Fruit fly (Drosophila melanogaster): ENCODE results near the gene dnk.

Gene dnk

dm6 chr3R:18985114-18985785 is 4.5 kb downstream of the dnk start (continued):
- peak in 1 of 2 experiments; percentile 88 for TF ChIP-seq salr (GFP tag; optimal IDR thresholded peaks at IDR 0.05)
- TF ChIP-seq CG34406 (GFP tag; optimal IDR thresholded peaks at IDR 0.05), result peak; percentile 90
- peak; percentile 81 for TF ChIP-seq Sox15 (GFP tag; optimal IDR thresholded peaks at IDR 0.05)
- peak; percentile 62 for TF ChIP-seq dsx (GFP tag; optimal IDR thresholded peaks at IDR 0.05; ENCODE audit: poor library complexity, severe bottlenecking)
- peak; percentile 3 for TF ChIP-seq CG1621 (tag; optimal IDR thresholded peaks at IDR 0.05)
- peak; percentile 79 for TF ChIP-seq net (GFP tag; optimal IDR thresholded peaks at IDR 0.05)
- TF ChIP-seq Hr39 (GFP tag; optimal IDR thresholded peaks at IDR 0.05), result peak; percentile 79
- peak; percentile 38 for TF ChIP-seq CG9139 (GFP tag; optimal IDR thresholded peaks at IDR 0.05)
- TF ChIP-seq Lpt (GFP tag; optimal IDR thresholded peaks at IDR 0.05), result peak; percentile 69
- peak; percentile 87 for TF ChIP-seq CG6792 (GFP tag; optimal IDR thresholded peaks at IDR 0.05)
- peak; percentile 74 for TF ChIP-seq CG6808 (GFP tag; optimal IDR thresholded peaks at IDR 0.05)
- TF ChIP-seq Hr38 (GFP tag; optimal IDR thresholded peaks at IDR 0.05), result no peak
- TF ChIP-seq Eip93F (GFP tag; optimal IDR thresholded peaks at IDR 0.05), result peak; percentile 66
- TF ChIP-seq CG15336 (GFP tag; IDR thresholded peaks at IDR 0.05), result peak; percentile 78; the same call in 1 of the 2 replicates
- peak; percentile 44 for TF ChIP-seq CG6276 (GFP tag; optimal IDR thresholded peaks at IDR 0.05)
- TF ChIP-seq CG11902 (GFP tag; optimal IDR thresholded peaks at IDR 0.05), result peak; percentile 79
- TF ChIP-seq CG6163 (GFP tag; IDR thresholded peaks at IDR 0.05), result peak; percentile 58; the same call in 1 of the 3 replicates
- peak; percentile 59 for TF ChIP-seq CG16779 (tag; optimal IDR thresholded peaks at IDR 0.05)
- peak; percentile 88 for TF ChIP-seq CG8632 (GFP tag; optimal IDR thresholded peaks at IDR 0.05)
- peak; percentile 77 for TF ChIP-seq Blimp-1 (GFP tag; optimal IDR thresholded peaks at IDR 0.05)
- peak; percentile 76 for TF ChIP-seq CG7368 (GFP tag; optimal IDR thresholded peaks at IDR 0.05)
- peak; percentile 89 for TF ChIP-seq Smox (GFP tag; optimal IDR thresholded peaks at IDR 0.05)
- peak; percentile 84 for TF ChIP-seq CG31627 (GFP tag; optimal IDR thresholded peaks at IDR 0.05)
- peak; percentile 86 for TF ChIP-seq CG10631 (GFP tag; optimal IDR thresholded peaks at IDR 0.05)

- TF ChIP-seq Lpt (GFP tag; optimal IDR thresholded peaks at IDR 0.05) (no peak), acj6 (GFP tag; optimal IDR thresholded peaks at IDR 0.05) (peak; percentile 41), CG11762 (GFP tag; optimal IDR thresholded peaks at IDR 0.05; ENCODE audit: insufficient read depth) (no peak), CG6854 (GFP tag; optimal IDR thresholded peaks at IDR 0.05) (no peak), Eip93F (GFP tag; optimal IDR thresholded peaks at IDR 0.05) (no peak), CG9139 (GFP tag; optimal IDR thresholded peaks at IDR 0.05) (no peak), pdm3 (GFP tag; optimal IDR thresholded peaks at IDR 0.05) (peak; percentile 30), topi (GFP tag; optimal IDR thresholded peaks at IDR 0.05) (no peak), CG34406 (GFP tag; optimal IDR thresholded peaks at IDR 0.05) (peak; percentile 34), dsx (GFP tag; optimal IDR thresholded peaks at IDR 0.05; ENCODE audit: poor library complexity, severe bottlenecking) (no peak), Eip75B (GFP tag; optimal IDR thresholded peaks at IDR 0.05) (no peak), Gug (GFP tag; IDR thresholded peaks at IDR 0.05) (0 out of 2 replicates have a peak, but pooled peaks have one; percentile 29), Hr38 (GFP tag; optimal IDR thresholded peaks at IDR 0.05) (no peak), CG10631 (GFP tag; optimal IDR thresholded peaks at IDR 0.05) (no peak), net (GFP tag; optimal IDR thresholded peaks at IDR 0.05) (peak; percentile 13), fkh (GFP tag; optimal IDR thresholded peaks at IDR 0.05) (no peak), CG10669 (GFP tag; optimal IDR thresholded peaks at IDR 0.05) (no peak), CG31627 (GFP tag; optimal IDR thresholded peaks at IDR 0.05) (peak; percentile 0), Ets21C (GFP tag; optimal IDR thresholded peaks at IDR 0.05) (no peak), fd85E (GFP tag; optimal IDR thresholded peaks at IDR 0.05) (no peak), CG8119 (GFP tag; IDR thresholded peaks at IDR 0.05) (peak; percentile 38; the same call in 1 of the 3 replicates), CG6792 (GFP tag; optimal IDR thresholded peaks at IDR 0.05) (no peak), vri (GFP tag; optimal IDR thresholded peaks at IDR 0.05) (no peak), CG11294 (GFP tag; IDR thresholded peaks at IDR 0.05) (peak; percentile 33; the same call in 1 of the 2 replicates), eg (GFP tag; IDR thresholded peaks at IDR 0.05) (no peak; the same call in 2 of the 3 replicates), Met (GFP tag; optimal IDR thresholded peaks at IDR 0.05) (peak; percentile 16), Ets96B (tag; optimal IDR thresholded peaks at IDR 0.05) (peak; percentile 1), lz (GFP tag; optimal IDR thresholded peaks at IDR 0.05) (peak; percentile 3), fd59A (GFP tag; optimal IDR thresholded peaks at IDR 0.05) (peak; percentile 2), CG15336 (GFP tag; IDR thresholded peaks at IDR 0.05) (peak; percentile 52), CG8319 (GFP tag; optimal IDR thresholded peaks at IDR 0.05) (no peak), Sox102F (GFP tag; optimal IDR thresholded peaks at IDR 0.05) (no peak), CG6276 (GFP tag; optimal IDR thresholded peaks at IDR 0.05) (peak; percentile 42)
These were observed 5.5 kb downstream of the dnk start for dm6 chr3R:18986089-18986887.
